4 worm cellular contexts compared by ENCODE assay signal in genomic region chrII:5698869-5699268, ce11.
TF ChIP-seq lines count a peak whose summit lies in the region.

Gene C25H3.10, minus strand, starts transcription at chrII:5698969.
Gene C25H3.1, plus strand, starts transcription at chrII:5699071.

TF ChIP-seq in whole organism, L1 larva, 84 proteins besides CTCF, POLR2A, EP300 and RAD21:
- TF ChIP-seq nhr-19 (GFP tag; conservative IDR thresholded peaks at IDR 0.05; lab: Robert Waterston, UW) (peak; percentile 10), snpc-4 (tag; optimal IDR thresholded peaks at IDR 0.05; lab: Kevin White, UChicago) (peak; percentile 57), aha-1 (tag; optimal IDR thresholded peaks at IDR 0.05; lab: Kevin White, UChicago) (no peak), dsc-1 (tag; optimal IDR thresholded peaks at IDR 0.05; lab: Kevin White, UChicago) (no peak), snu-23 (GFP tag; optimal IDR thresholded peaks at IDR 0.05; lab: Kevin White, UChicago) (peak; percentile 33), fkh-4 (tag; optimal IDR thresholded peaks at IDR 0.05; lab: Kevin White, UChicago; ENCODE audit: borderline replicate concordance) (no peak), blmp-1 (tag; optimal IDR thresholded peaks at IDR 0.05; lab: Kevin White, UChicago) (peak; percentile 20), nhr-71 (tag; optimal IDR thresholded peaks at IDR 0.05; lab: Kevin White, UChicago) (peak; percentile 39), C04F5.9 (tag; optimal IDR thresholded peaks at IDR 0.05; lab: Kevin White, UChicago) (no peak), unc-62 (GFP tag; optimal IDR thresholded peaks at IDR 0.05; lab: Kevin White, UChicago) (no peak), lsy-2 (tag; optimal IDR thresholded peaks at IDR 0.05; lab: Kevin White, UChicago) (peak; percentile 2 to 4), fkh-8 (tag; optimal IDR thresholded peaks at IDR 0.05; lab: Kevin White, UChicago) (no peak), ceh-82 (tag; optimal IDR thresholded peaks at IDR 0.05; lab: Kevin White, UChicago) (no peak), pax-3 (tag; optimal IDR thresholded peaks at IDR 0.05; lab: Kevin White, UChicago) (no peak), lin-14 (GFP tag; optimal IDR thresholded peaks at IDR 0.05; lab: Kevin White, UChicago) (peak; percentile 6), nhr-20 (tag; optimal IDR thresholded peaks at IDR 0.05; lab: Kevin White, UChicago) (peak; percentile 19), grh-1 (GFP tag; IDR thresholded peaks at IDR 0.05; lab: Robert Waterston, UW) (no peak), hlh-17 (GFP tag; optimal IDR thresholded peaks at IDR 0.05; lab: Kevin White, UChicago; ENCODE audit: borderline replicate concordance) (no peak), zip-4 (GFP tag; optimal IDR thresholded peaks at IDR 0.05; lab: Kevin White, UChicago) (no peak), nhr-237 (tag; optimal IDR thresholded peaks at IDR 0.05; lab: Kevin White, UChicago) (no peak), rnt-1 (tag; optimal IDR thresholded peaks at IDR 0.05; lab: Kevin White, UChicago) (peak; percentile 44)

TF ChIP-seq in whole organism, L2 larva, 48 proteins besides CTCF, POLR2A, EP300 and RAD21:
- TF ChIP-seq snpc-4 (tag; optimal IDR thresholded peaks at IDR 0.05; lab: Kevin White, UChicago) (peak; percentile 6), ztf-4 (tag; optimal IDR thresholded peaks at IDR 0.05; lab: Kevin White, UChicago) (no peak)

TF ChIP-seq in whole organism, L3 larva, 47 proteins besides CTCF, POLR2A, EP300 and RAD21:
- TF ChIP-seq R02D3.7 (tag; optimal IDR thresholded peaks at IDR 0.05; lab: Kevin White, UChicago) (no peak), egl-5 (tag; optimal IDR thresholded peaks at IDR 0.05; lab: Kevin White, UChicago) (peak; percentile 74)

TF ChIP-seq in whole organism, L4 larva, 104 proteins besides CTCF, POLR2A, EP300 and RAD21:
- TF ChIP-seq nhr-28 (tag; optimal IDR thresholded peaks at IDR 0.05; lab: Kevin White, UChicago) (peak; percentile 12), ZK546.5 (tag; optimal IDR thresholded peaks at IDR 0.05; lab: Kevin White, UChicago) (no peak), attf-4 (tag; optimal IDR thresholded peaks at IDR 0.05; lab: Kevin White, UChicago) (no peak), hlh-30 (tag; optimal IDR thresholded peaks at IDR 0.05; lab: Kevin White, UChicago; ENCODE audit: insufficient read depth) (peak; percentile 19), zag-1 (tag; optimal IDR thresholded peaks at IDR 0.05; lab: Kevin White, UChicago) (no peak), F44E2.7 (GFP tag; IDR thresholded peaks at IDR 0.05; lab: Robert Waterston, UW) (no peak)
TF ChIP-seq in whole organism, L4 larva: peak in this region for 2.

Comparison
In these comparisons a context has a peak if more than half of its experiments do, and no peak if none do; other contexts are left out.
1. Of the 29 proteins assayed by ChIP-seq in both whole organism, L4 larva and whole organism, L1 larva: peak only in whole organism, L4 larva: nhr-28; only in whole organism, L1 larva: lsy-2 and snpc-4; in both: none; in neither: 26.